Fruit fly (Drosophila melanogaster) whole organism, wandering third instar larva: ENCODE data around the gene gish.

Experiments used
- Abd-B ChIP-seq: fragments of >200 bp; optimal IDR thresholded peaks from 2 replicates; lab custom pipeline; 2017; ENCODE audit warnings: missing biosample characterization, missing genetic modification characterization
- CG9705 ChIP-seq: fragments of 200-800 bp; sonication (Bioruptor generic); optimal IDR thresholded peaks from 2 replicates; lab custom pipeline; 2018; ENCODE audit warnings: missing biosample characterization, mild to moderate bottlenecking, missing genetic modification characterization
- CrebA ChIP-seq: fragments of 200-800 bp; sonication (Bioruptor generic); optimal IDR thresholded peaks from 2 replicates; lab custom pipeline; 2016; ENCODE audit warnings: missing biosample characterization, mild to moderate bottlenecking, missing genetic modification characterization, borderline replicate concordance
- Dif ChIP-seq: fragments of 200-275, 200-300 bp; sonication (Bioruptor generic); optimal IDR thresholded peaks from 2 replicates; lab custom pipeline; 2018; ENCODE audit warnings: missing biosample characterization, missing genetic modification characterization; ENCODE audit not compliant: partially characterized antibody
- GATAd ChIP-seq: sonication (Bioruptor generic); optimal IDR thresholded peaks from 2 replicates; lab custom pipeline; 2016; ENCODE audit warnings: missing biosample characterization, missing genetic modification characterization
- HLH106 ChIP-seq: fragments of 200-800 bp; optimal IDR thresholded peaks from 3 replicates; lab custom pipeline; 2019; ENCODE audit warnings: missing biosample characterization, mild to moderate bottlenecking, missing genetic modification characterization, moderate library complexity
- Hr83 ChIP-seq: fragments of 200-300 bp; sonication (Bioruptor generic); optimal IDR thresholded peaks from 2 replicates; lab custom pipeline; 2016; ENCODE audit warnings: missing biosample characterization, mild to moderate bottlenecking, missing genetic modification characterization, moderate library complexity; ENCODE audit not compliant: poor library complexity, severe bottlenecking
- Jra ChIP-seq: sonication (Bioruptor generic); optimal IDR thresholded peaks from 2 replicates; lab custom pipeline; 2016; ENCODE audit warnings: missing biosample characterization, missing genetic modification characterization
- Mio ChIP-seq: sonication (Bioruptor generic); optimal IDR thresholded peaks from 2 replicates; lab custom pipeline; 2016; ENCODE audit warnings: missing biosample characterization, missing genetic modification characterization
- N ChIP-seq: fragments of >200 bp; optimal IDR thresholded peaks from 2 replicates; lab custom pipeline; 2018; ENCODE audit warnings: missing biosample characterization, missing external identifiers, missing genetic modification characterization
- OdsH ChIP-seq: fragments of 200-800 bp; sonication (Bioruptor generic); optimal IDR thresholded peaks from 2 replicates; lab custom pipeline; 2016; ENCODE audit warnings: missing biosample characterization, mild to moderate bottlenecking, missing genetic modification characterization
- Rel ChIP-seq, 2 experiments: fragments of 200-800 bp; sonication (Bioruptor generic) in 1 of 2; optimal IDR thresholded peaks; 2 replicates in 1 of 2; 3 replicates in 1 of 2; lab custom pipeline; 2016 to 2019; ENCODE audit warnings: mild to moderate bottlenecking in 2 of 2, missing biosample characterization in 2 of 2, missing genetic modification characterization in 2 of 2, moderate library complexity in 1 of 2
- Sp1 ChIP-seq: fragments of 200-800 bp; sonication (Bioruptor generic); optimal IDR thresholded peaks from 3 replicates; lab custom pipeline; 2019; ENCODE audit warnings: missing biosample characterization, mild to moderate bottlenecking, missing genetic modification characterization, moderate library complexity
- br ChIP-seq: fragments of 200-800 bp; sonication (Bioruptor generic); optimal IDR thresholded peaks from 2 replicates; lab custom pipeline; 2016; ENCODE audit warnings: missing biosample characterization, missing genetic modification characterization
- brk ChIP-seq: fragments of 200-800 bp; sonication (Bioruptor generic); optimal IDR thresholded peaks from 2 replicates; lab custom pipeline; 2016; ENCODE audit warnings: missing biosample characterization, mild to moderate bottlenecking, missing genetic modification characterization
- dl ChIP-seq, 2 experiments: fragments of 175-275, 200-275 bp in 1 of 2; fragments of 200-275 bp in 1 of 2; sonication (Bioruptor generic); optimal IDR thresholded peaks; lab custom pipeline; 2018; ENCODE audit warnings: mild to moderate bottlenecking in 2 of 2, missing biosample characterization in 2 of 2, missing genetic modification characterization in 2 of 2, moderate library complexity in 2 of 2; ENCODE audit not compliant: partially characterized antibody in 2 of 2, insufficient read depth in 1 of 2
- dmrt93B ChIP-seq: fragments of 200-800 bp; sonication (Bioruptor generic); optimal IDR thresholded peaks from 2 replicates; lab custom pipeline; 2018; ENCODE audit warnings: missing biosample characterization, mild to moderate bottlenecking, missing genetic modification characterization
- dsf ChIP-seq: sonication (Bioruptor generic); optimal IDR thresholded peaks from 2 replicates; lab custom pipeline; 2016; ENCODE audit warnings: missing biosample characterization, missing genetic modification characterization, borderline replicate concordance
- ey ChIP-seq: fragments of 200-800 bp; sonication (Bioruptor generic); optimal IDR thresholded peaks from 2 replicates; lab custom pipeline; 2016; ENCODE audit warnings: missing biosample characterization, missing genetic modification characterization
- foxo ChIP-seq, 2 experiments: fragments of 200-800 bp; sonication (Bioruptor generic); optimal IDR thresholded peaks; 2 replicates in 1 of 2; 3 replicates in 1 of 2; lab custom pipeline; 2016 to 2017; ENCODE audit warnings: missing biosample characterization in 2 of 2, missing genetic modification characterization in 2 of 2
- fru ChIP-seq: fragments of 200-800 bp; sonication (Bioruptor generic); optimal IDR thresholded peaks from 3 replicates; lab custom pipeline; 2016; ENCODE audit warnings: missing biosample characterization, mild to moderate bottlenecking, missing genetic modification characterization
- h ChIP-seq: fragments of 200-800 bp; sonication (Bioruptor generic); optimal IDR thresholded peaks from 3 replicates; lab custom pipeline; 2016; ENCODE audit warnings: missing biosample characterization, mild to moderate bottlenecking, missing genetic modification characterization
- jim ChIP-seq: fragments of 175-275, 200-325 bp; sonication (Bioruptor generic); optimal IDR thresholded peaks from 2 replicates; lab custom pipeline; 2016; ENCODE audit warnings: missing biosample characterization, mild to moderate bottlenecking, missing genetic modification characterization
- pan ChIP-seq: fragments of >200 bp; optimal IDR thresholded peaks from 2 replicates; lab custom pipeline; 2017
- psq ChIP-seq: fragments of 200-800 bp; sonication (Bioruptor generic); optimal IDR thresholded peaks from 3 replicates; lab custom pipeline; 2017; ENCODE audit warnings: missing biosample characterization, mild to moderate bottlenecking, missing genetic modification characterization, moderate library complexity
- rgr ChIP-seq: fragments of 200-800 bp; sonication (Bioruptor generic); optimal IDR thresholded peaks from 3 replicates; lab custom pipeline; 2016; ENCODE audit warnings: missing biosample characterization, mild to moderate bottlenecking, missing genetic modification characterization
- sage ChIP-seq: fragments of 200-800 bp; sonication (Bioruptor generic); optimal IDR thresholded peaks from 2 replicates; lab custom pipeline; 2016; ENCODE audit warnings: missing biosample characterization, mild to moderate bottlenecking, missing genetic modification characterization
- sv ChIP-seq: fragments of 200-800 bp; sonication (Bioruptor generic); optimal IDR thresholded peaks from 3 replicates; lab custom pipeline; 2016; ENCODE audit warnings: missing biosample characterization, missing genetic modification characterization
- usp ChIP-seq: fragments of >200 bp; optimal IDR thresholded peaks from 2 replicates; lab custom pipeline; 2017; ENCODE audit warnings: missing biosample characterization, missing genetic modification characterization
- woc ChIP-seq: sonication (Bioruptor generic); optimal IDR thresholded peaks from 2 replicates; lab custom pipeline; 2016; ENCODE audit warnings: missing biosample characterization, mild to moderate bottlenecking, missing genetic modification characterization

Gene gish

dm6 chr3R:16251270-16251925 is 20.9 kb upstream of the gish start:
- TF ChIP-seq fru (no peak), ey (GFP tag; lab: Kevin White, UChicago) (no peak), Hr83 (GFP tag; lab: Kevin White, UChicago) (no peak), Sp1 (GFP tag; lab: Kevin White, UChicago) (no peak), sage (GFP tag; lab: Kevin White, UChicago) (no peak), CG9705 (GFP tag; lab: Kevin White, UChicago) (no peak), h (GFP tag; lab: Kevin White, UChicago) (no peak), Dif (GFP tag; lab: Kevin White, UChicago) (no peak), dmrt93B (no peak), N (GFP tag; lab: Kevin White, UChicago) (no peak), Mio (no peak), dsf (GFP tag; lab: Kevin White, UChicago) (no peak), psq (no peak), usp (GFP tag; lab: Kevin White, UChicago) (no peak), GATAd (GFP tag; lab: Kevin White, UChicago) (no peak), jim (GFP tag; lab: Kevin White, UChicago) (no peak), Jra (no peak), dl (GFP tag; optimal IDR thresholded peaks at IDR 0.05; lab: Kevin White, UChicago; ENCODE audit: insufficient read depth in 1 of 2, partially characterized antibody in 2 of 2) (no peak)

- peak; percentile 8 for TF ChIP-seq psq
- no peak for TF ChIP-seq brk
- TF ChIP-seq usp (GFP tag; lab: Kevin White, UChicago) = no peak
- TF ChIP-seq Rel (GFP tag; optimal IDR thresholded peaks at IDR 0.05; lab: Kevin White, UChicago) = no peak
- peak; percentile 97 for TF ChIP-seq Rel (tag; optimal IDR thresholded peaks at IDR 0.05; lab: Kevin White, UChicago)
- TF ChIP-seq fru = peak; percentile 18
- no peak for TF ChIP-seq OdsH
- no peak for TF ChIP-seq sage (GFP tag; lab: Kevin White, UChicago)
- peak; percentile 3 for TF ChIP-seq Hr83 (GFP tag; lab: Kevin White, UChicago)
- TF ChIP-seq HLH106 (tag; lab: Kevin White, UChicago) = no peak
- peak in 1 of 2 experiments; percentile 19 for TF ChIP-seq dl (GFP tag; optimal IDR thresholded peaks at IDR 0.05; lab: Kevin White, UChicago; ENCODE audit: insufficient read depth in 1 of 2, partially characterized antibody in 2 of 2)
- no peak for TF ChIP-seq Sp1 (GFP tag; lab: Kevin White, UChicago)
- no peak for TF ChIP-seq woc
- no peak for TF ChIP-seq Abd-B (GFP tag; lab: Kevin White, UChicago)
- peak; percentile 11 for TF ChIP-seq rgr (GFP tag; lab: Kevin White, UChicago)
- no peak for TF ChIP-seq sv (GFP tag; lab: Kevin White, UChicago)
- TF ChIP-seq CrebA (GFP tag; lab: Kevin White, UChicago) = no peak
- TF ChIP-seq GATAd (GFP tag; lab: Kevin White, UChicago) = no peak
- peak; percentile 15 for TF ChIP-seq h (GFP tag; lab: Kevin White, UChicago)
- TF ChIP-seq Dif (GFP tag; lab: Kevin White, UChicago) = peak; percentile 59
Observed at dm6 chr3R:16251926-16252287, 20.3 kb upstream of the gish start.

dm6 chr3R:16252898-16253412 is 19.3 kb upstream of the gish start:
- TF ChIP-seq Rel (GFP tag; optimal IDR thresholded peaks at IDR 0.05; lab: Kevin White, UChicago) = peak; percentile 56
- peak; percentile 18 for TF ChIP-seq Rel (tag; optimal IDR thresholded peaks at IDR 0.05; lab: Kevin White, UChicago)
- TF ChIP-seq CrebA (GFP tag; lab: Kevin White, UChicago) = peak; percentile 64
- TF ChIP-seq Dif (GFP tag; lab: Kevin White, UChicago) = no peak
- TF ChIP-seq Mio = no peak
- no peak for TF ChIP-seq Sp1 (GFP tag; lab: Kevin White, UChicago)
- no peak for TF ChIP-seq ey (GFP tag; lab: Kevin White, UChicago)
- no peak for TF ChIP-seq usp (GFP tag; lab: Kevin White, UChicago)
- no peak for TF ChIP-seq br (GFP tag; lab: Kevin White, UChicago)
- TF ChIP-seq pan (lab: Kevin White, UChicago) = no peak
- TF ChIP-seq foxo (GFP tag; optimal IDR thresholded peaks at IDR 0.05; lab: Kevin White, UChicago) = no peak
- TF ChIP-seq jim (GFP tag; lab: Kevin White, UChicago) = peak; percentile 5
- peak; percentile 76 for TF ChIP-seq Hr83 (GFP tag; lab: Kevin White, UChicago)
- no peak for TF ChIP-seq sage (GFP tag; lab: Kevin White, UChicago)
